Worm (Caenorhabditis elegans) whole organism, L1 larva: ENCODE measurements around the gene klo-2.

Experiments used
- C16A3.4 ChIP-seq: fragments of 150-350 bp; optimal IDR thresholded peaks from 2 replicates; lab custom pipeline; 2014; ENCODE audit warnings: missing biosample characterization, missing genetic modification characterization
- F16B12.6 ChIP-seq: fragments of 150-350 bp; optimal IDR thresholded peaks from 2 replicates; lab custom pipeline; 2014; ENCODE audit warnings: missing biosample characterization, missing genetic modification characterization
- aha-1 ChIP-seq: fragments of 150-350 bp; optimal IDR thresholded peaks from 2 replicates; lab custom pipeline; 2014; ENCODE audit warnings: missing biosample characterization, missing genetic modification characterization
- ama-1 ChIP-seq: fragments of 150-350 bp; optimal IDR thresholded peaks from 2 replicates; lab custom pipeline; 2014
- blmp-1 ChIP-seq: fragments of 150-350 bp; optimal IDR thresholded peaks from 2 replicates; lab custom pipeline; 2014; ENCODE audit warnings: missing biosample characterization, missing genetic modification characterization
- ceh-82 ChIP-seq, 3 experiments: fragments of 150-350 bp in 1 of 3; sonication (generic microtip) in 2 of 3; optimal IDR thresholded peaks; 2 replicates each; lab custom pipeline; 2014 to 2017; ENCODE audit warnings: missing biosample characterization in 3 of 3, missing genetic modification characterization in 3 of 3
- dpl-1 ChIP-seq, 3 experiments: fragments of 150-350 bp in 2 of 3; sonication (generic microtip) in 1 of 3; optimal IDR thresholded peaks; 2 replicates each; lab custom pipeline; 2014 to 2017; ENCODE audit warnings: missing biosample characterization in 3 of 3, missing genetic modification characterization in 3 of 3, missing genetic modification reagents in 3 of 3
- efl-1 ChIP-seq, 4 experiments: fragments of 150-350 bp; optimal IDR thresholded peaks in 3 of 4; peaks in 1 of 4; 1 replicate in 1 of 4; 2 replicates in 3 of 4; lab custom pipeline; 2014; ENCODE audit warnings: missing biosample characterization in 2 of 4, missing genetic modification characterization in 2 of 4, missing genetic modification reagents in 2 of 4
- elt-2 ChIP-seq: sonication (generic microtip); optimal IDR thresholded peaks from 2 replicates; lab custom pipeline; 2016; ENCODE audit warnings: missing genetic modification characterization, mild to moderate bottlenecking, inconsistent platforms, missing compliant biosample characterization, missing genetic modification reagents
- ets-5 ChIP-seq: fragments of 200-800 bp; sonication (Bioruptor generic); IDR thresholded peaks from 2 replicates; pipeline ENCODE4 v1.3.6; 2022; ENCODE audit warnings: missing genetic modification characterization, missing compliant biosample characterization
- fkh-4 ChIP-seq: sonication (generic microtip); optimal IDR thresholded peaks from 2 replicates; lab custom pipeline; 2016; ENCODE audit warnings: missing compliant biosample characterization, missing genetic modification characterization, borderline replicate concordance
- lin-35 ChIP-seq, 2 experiments: fragments of 150-350 bp; optimal IDR thresholded peaks; 2 replicates each; lab custom pipeline; 2014; ENCODE audit warnings: missing biosample characterization in 2 of 2, missing genetic modification characterization in 2 of 2, missing genetic modification reagents in 2 of 2
- lsy-2 ChIP-seq, 2 experiments: fragments of 150-350 bp; optimal IDR thresholded peaks; 2 replicates each; lab custom pipeline; 2014; ENCODE audit warnings: missing biosample characterization in 2 of 2, missing genetic modification characterization in 2 of 2
- mab-9 ChIP-seq: fragments of 200-800 bp; sonication (Bioruptor generic); IDR thresholded peaks from 2 replicates; pipeline ENCODE4 v1.3.6; 2022; ENCODE audit warnings: missing genetic modification reagents, missing genetic modification characterization, missing compliant biosample characterization
- mep-1 ChIP-seq: fragments of 150-350 bp; optimal IDR thresholded peaks from 2 replicates; lab custom pipeline; 2014; ENCODE audit warnings: missing biosample characterization, missing genetic modification characterization
- pag-3 ChIP-seq: sonication (generic microtip); optimal IDR thresholded peaks from 2 replicates; lab custom pipeline; 2017; ENCODE audit warnings: missing genetic modification characterization, mild to moderate bottlenecking, missing compliant biosample characterization, antibody characterized with exemption, borderline replicate concordance; ENCODE audit not compliant: insufficient read depth
- skn-1 ChIP-seq: fragments of 150-350 bp; optimal IDR thresholded peaks from 2 replicates; lab custom pipeline; 2014; ENCODE audit warnings: missing biosample characterization, missing genetic modification characterization
- snpc-4 ChIP-seq: fragments of 150-350 bp; optimal IDR thresholded peaks from 2 replicates; lab custom pipeline; 2014; ENCODE audit warnings: missing biosample characterization, missing genetic modification characterization
- snu-23 ChIP-seq: sonication (generic microtip); optimal IDR thresholded peaks from 2 replicates; lab custom pipeline; 2016; ENCODE audit warnings: missing genetic modification characterization, missing compliant biosample characterization
- sptf-1 ChIP-seq: fragments of 150-350 bp; optimal IDR thresholded peaks from 2 replicates; lab custom pipeline; 2014; ENCODE audit warnings: missing biosample characterization, missing genetic modification characterization
- swsn-7 ChIP-seq: sonication (generic microtip); optimal IDR thresholded peaks from 2 replicates; lab custom pipeline; 2016; ENCODE audit warnings: missing genetic modification characterization, missing compliant biosample characterization
- unc-130 ChIP-seq: fragments of 150-350 bp; optimal IDR thresholded peaks from 2 replicates; lab custom pipeline; 2017; ENCODE audit warnings: missing biosample characterization, missing genetic modification characterization, inconsistent platforms
- unc-86 ChIP-seq: sonication (generic microtip); optimal IDR thresholded peaks from 2 replicates; lab custom pipeline; 2016; ENCODE audit warnings: missing genetic modification characterization, missing compliant biosample characterization
- xbp-1 ChIP-seq: sonication (generic microtip); optimal IDR thresholded peaks from 2 replicates; lab custom pipeline; 2016; ENCODE audit warnings: missing genetic modification characterization, missing compliant biosample characterization

Gene klo-2

DNA sequence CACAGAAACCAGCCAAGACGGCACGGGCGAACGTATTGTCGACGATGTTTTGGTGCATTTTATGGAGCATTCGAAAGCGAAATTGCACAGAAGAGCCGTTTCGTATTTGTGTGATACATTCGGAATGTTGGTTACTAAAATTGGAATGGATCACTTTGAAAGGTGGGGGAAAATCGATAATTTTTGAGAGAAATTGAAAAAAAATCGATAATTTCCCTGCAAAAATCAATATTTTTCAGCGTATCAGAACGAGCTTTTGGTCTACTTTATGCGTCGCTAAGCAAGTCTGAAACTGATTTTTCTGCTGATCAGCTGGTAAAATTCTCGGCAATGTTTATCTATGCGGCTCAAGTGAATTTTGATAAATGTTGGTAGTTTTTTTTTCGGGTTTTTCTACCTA, 36.7 kb downstream of the klo-2 start:
- TF ChIP-seq elt-2 (tag; lab: Kevin White, UChicago): no peak
- no peak for TF ChIP-seq unc-130 (tag; lab: Kevin White, UChicago)

DNA sequence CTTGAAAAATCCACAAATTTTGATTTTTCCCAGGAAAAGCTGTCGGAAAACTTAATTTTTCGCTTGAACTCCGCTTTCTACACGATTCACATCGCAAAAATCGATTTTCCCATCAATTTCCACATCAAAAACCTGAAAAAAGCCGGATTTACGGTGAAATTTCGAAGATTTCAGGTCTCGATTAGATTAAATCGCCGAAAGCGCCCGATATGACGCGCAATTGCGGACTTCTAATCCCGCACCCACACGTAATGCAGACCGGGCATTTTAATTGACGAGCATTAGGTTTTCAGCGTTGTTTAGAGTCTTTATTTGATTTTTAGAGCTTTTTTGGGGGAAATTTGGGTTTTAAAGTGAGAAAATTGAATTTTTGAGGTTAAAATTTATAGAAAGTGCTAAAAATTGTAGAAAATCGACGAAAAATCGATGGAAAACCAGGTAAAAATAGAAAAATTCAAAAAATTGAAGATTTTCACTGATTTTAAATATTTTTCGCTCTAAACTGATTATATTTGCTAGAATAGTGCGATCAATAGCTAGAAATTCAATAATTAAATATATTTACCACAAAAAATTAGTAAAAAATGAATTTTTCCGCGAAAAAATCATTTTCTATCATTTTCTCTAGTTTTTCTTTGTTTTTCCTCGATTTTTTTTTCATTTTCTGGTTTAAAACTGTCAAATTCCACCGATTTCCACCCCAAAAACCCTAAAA, 41.2 kb downstream of the klo-2 start, which contains the start of gene Y54F10AL.1:
Gene Y54F10AL.1, plus strand, starts transcription at position 665 of the 715 bp plus-strand sequence.
- peak; percentile 44 for TF ChIP-seq snu-23 (GFP tag; lab: Kevin White, UChicago)
- TF ChIP-seq dpl-1 (GFP tag; optimal IDR thresholded peaks at IDR 0.05; lab: Kevin White, UChicago): peak in 2 of 3 experiments; percentile 35 to 67
- TF ChIP-seq mep-1 (tag; lab: Kevin White, UChicago): peak; percentile 26
- TF ChIP-seq fkh-4: no peak
- peak; percentile 39 to 48 for TF ChIP-seq lin-35 (GFP tag; optimal IDR thresholded peaks at IDR 0.05; lab: Kevin White, UChicago)
- TF ChIP-seq xbp-1 (tag; lab: Kevin White, UChicago): peak; percentile 38
- no peak for TF ChIP-seq sptf-1 (tag; lab: Kevin White, UChicago)
- TF ChIP-seq unc-86 (tag; lab: Kevin White, UChicago): no peak
- no peak for TF ChIP-seq ama-1
- TF ChIP-seq pag-3 (tag; lab: Kevin White, UChicago): no peak
- peak; percentile 40 to 57 for TF ChIP-seq efl-1 (optimal IDR thresholded peaks at IDR 0.05; lab: Kevin White, UChicago)
- TF ChIP-seq efl-1 (GFP tag; optimal IDR thresholded peaks at IDR 0.05 in 1 of 2; lab: Kevin White, UChicago): peak; percentile 53 to 94
- peak; percentile 29 for TF ChIP-seq blmp-1 (tag; lab: Kevin White, UChicago)
- TF ChIP-seq snpc-4 (tag; lab: Kevin White, UChicago): no peak
- peak; percentile 58 to 61 for TF ChIP-seq lsy-2 (tag; optimal IDR thresholded peaks at IDR 0.05; lab: Kevin White, UChicago)
- TF ChIP-seq skn-1: peak; percentile 20
- TF ChIP-seq C16A3.4 (tag; lab: Kevin White, UChicago): no peak
- TF ChIP-seq swsn-7 (tag; lab: Kevin White, UChicago): no peak
- TF ChIP-seq ceh-82 (tag; optimal IDR thresholded peaks at IDR 0.05; lab: Kevin White, UChicago): peak in 1 of 3 experiments; percentile 15
- no peak for TF ChIP-seq aha-1 (tag; lab: Kevin White, UChicago)
- no peak for TF ChIP-seq ets-5
- TF ChIP-seq F16B12.6: peak; percentile 88

DNA sequence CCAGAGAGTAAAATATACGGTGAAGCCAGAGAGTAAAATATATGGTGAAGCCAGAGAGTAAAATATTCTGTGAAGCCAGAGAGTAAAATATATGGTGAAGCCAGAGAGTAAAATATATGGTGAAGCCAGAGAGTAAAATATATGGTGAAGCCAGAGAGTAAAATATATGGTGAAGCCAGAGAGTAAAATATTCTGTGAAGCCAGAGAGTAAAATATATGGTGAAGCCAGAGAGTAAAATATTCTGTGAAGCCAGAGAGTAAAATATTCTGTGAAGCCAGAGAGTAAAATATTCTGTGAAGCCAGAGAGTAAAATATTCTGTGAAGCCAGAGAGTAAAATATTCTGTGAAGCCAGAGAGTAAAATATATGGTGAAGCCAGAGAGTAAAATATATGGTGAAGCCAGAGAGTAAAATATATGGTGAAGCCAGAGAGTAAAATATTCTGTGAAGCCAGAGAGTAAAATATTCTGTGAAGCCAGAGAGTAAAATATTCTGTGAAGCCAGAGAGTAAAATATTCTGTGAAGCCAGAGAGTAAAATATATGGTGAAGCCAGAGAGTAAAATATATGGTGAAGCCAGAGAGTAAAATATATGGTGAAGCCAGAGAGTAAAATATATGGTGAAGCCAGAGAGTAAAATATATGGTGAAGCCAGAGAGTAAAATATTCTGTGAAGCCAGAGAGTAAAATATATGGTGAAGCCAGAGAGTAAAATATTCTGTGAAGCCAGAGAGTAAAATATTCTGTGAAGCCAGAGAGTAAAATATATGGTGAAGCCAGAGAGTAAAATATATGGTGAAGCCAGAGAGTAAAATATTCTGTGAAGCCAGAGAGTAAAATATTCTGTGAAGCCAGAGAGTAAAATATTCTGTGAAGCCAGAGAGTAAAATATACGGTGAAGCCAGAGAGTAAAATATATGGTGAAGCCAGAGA, 51.5 kb downstream of the klo-2 start:
- peak; percentile 69; the same call in 1 of the 2 replicates for TF ChIP-seq mab-9 (GFP tag; lab: Robert Waterston, UW)
